Fruit fly (Drosophila melanogaster) whole organism, prepupa: ENCODE results near the gene eIF3a.

ENCODE experiments used
- Blimp-1 ChIP-seq: fragments of 200-800 bp; sonication (Bioruptor generic); optimal IDR thresholded peaks from 3 replicates; lab custom pipeline; 2017; ENCODE audit warnings: missing biosample characterization, missing genetic modification characterization, mild to moderate bottlenecking, moderate library complexity, missing genetic modification reagents
- CG10631 ChIP-seq: fragments of 200-800 bp; sonication (Bioruptor generic); optimal IDR thresholded peaks from 2 replicates; lab custom pipeline; 2016; ENCODE audit warnings: missing biosample characterization, missing genetic modification characterization
- CG10669 ChIP-seq: fragments of 200-800 bp; sonication (Bioruptor generic); optimal IDR thresholded peaks from 3 replicates; lab custom pipeline; 2018; ENCODE audit warnings: missing biosample characterization, mild to moderate bottlenecking, missing genetic modification characterization, moderate library complexity
- CG11294 ChIP-seq: fragments of 200-800 bp; sonication (Bioruptor generic); IDR thresholded peaks from 2 replicates; pipeline ENCODE4 v1.3.6; 2022; ENCODE audit warnings: missing biosample characterization, missing genetic modification characterization
- CG1621 ChIP-seq: fragments of 200-800 bp; sonication (Bioruptor generic); optimal IDR thresholded peaks from 3 replicates; lab custom pipeline; 2018; ENCODE audit warnings: missing biosample characterization, mild to moderate bottlenecking, missing genetic modification characterization
- CG16779 ChIP-seq: fragments of 200-800 bp; sonication (Bioruptor generic); optimal IDR thresholded peaks from 3 replicates; lab custom pipeline; 2017; ENCODE audit warnings: missing biosample characterization, mild to moderate bottlenecking, missing genetic modification characterization
- CG3032 ChIP-seq: fragments of 200-800 bp; optimal IDR thresholded peaks from 2 replicates; lab custom pipeline; 2019; ENCODE audit warnings: missing biosample characterization, mild to moderate bottlenecking, missing genetic modification characterization, moderate library complexity
- CG31627 ChIP-seq: fragments of 200-800 bp; sonication (Bioruptor generic); optimal IDR thresholded peaks from 3 replicates; lab custom pipeline; 2016; ENCODE audit warnings: missing biosample characterization, missing genetic modification characterization
- CG32006 ChIP-seq: fragments of 200-800 bp; sonication (Bioruptor generic); optimal IDR thresholded peaks from 3 replicates; lab custom pipeline; 2017; ENCODE audit warnings: missing biosample characterization, mild to moderate bottlenecking, missing genetic modification characterization
- CG34406 ChIP-seq: fragments of 200-800 bp; sonication (Bioruptor generic); optimal IDR thresholded peaks from 3 replicates; lab custom pipeline; 2016; ENCODE audit warnings: missing biosample characterization, missing genetic modification characterization
- CG6163 ChIP-seq: fragments of 200-800 bp; sonication (Bioruptor generic); IDR thresholded peaks from 3 replicates; pipeline ENCODE4 v1.3.6; 2022; ENCODE audit warnings: missing biosample characterization, missing genetic modification characterization
- CG6792 ChIP-seq: fragments of 200-800 bp; sonication (Bioruptor generic); optimal IDR thresholded peaks from 3 replicates; lab custom pipeline; 2016; ENCODE audit warnings: missing biosample characterization, missing genetic modification characterization
- CG6854 ChIP-seq: fragments of 200-800 bp; sonication (Bioruptor generic); optimal IDR thresholded peaks from 2 replicates; lab custom pipeline; 2017; ENCODE audit warnings: missing biosample characterization, mild to moderate bottlenecking, missing genetic modification characterization
- CG8119 ChIP-seq: fragments of 200-800 bp; sonication (Bioruptor generic); IDR thresholded peaks from 3 replicates; pipeline ENCODE4 v1.3.6; 2022; ENCODE audit warnings: missing biosample characterization, missing genetic modification characterization
- CG8632 ChIP-seq: fragments of 200-800 bp; sonication (Bioruptor generic); optimal IDR thresholded peaks from 3 replicates; lab custom pipeline; 2016; ENCODE audit warnings: missing biosample characterization, missing genetic modification characterization
- CG9139 ChIP-seq: fragments of 200-800 bp; sonication (Bioruptor generic); optimal IDR thresholded peaks from 3 replicates; lab custom pipeline; 2017; ENCODE audit warnings: missing biosample characterization, mild to moderate bottlenecking, missing genetic modification characterization
- Eip75B ChIP-seq: fragments of 200-800 bp; sonication (Bioruptor generic); optimal IDR thresholded peaks from 3 replicates; lab custom pipeline; 2016; ENCODE audit warnings: missing biosample characterization, missing genetic modification characterization
- Eip78C ChIP-seq: fragments of 200-800 bp; sonication (Bioruptor generic); peaks from one replicate; lab custom pipeline; 2016; ENCODE audit warnings: missing biosample characterization, missing genetic modification characterization
- Eip93F ChIP-seq: fragments of 200-800 bp; sonication (Bioruptor generic); optimal IDR thresholded peaks from 2 replicates; lab custom pipeline; 2016; ENCODE audit warnings: missing biosample characterization, mild to moderate bottlenecking, missing genetic modification characterization
- Ets21C ChIP-seq: fragments of 200-800 bp; sonication (Bioruptor generic); optimal IDR thresholded peaks from 3 replicates; lab custom pipeline; 2016; ENCODE audit warnings: missing biosample characterization, missing genetic modification characterization
- Gug ChIP-seq: fragments of 200-800 bp; sonication (Bioruptor generic); IDR thresholded peaks from 2 replicates; pipeline ENCODE4 v1.3.6; 2022; ENCODE audit warnings: missing biosample characterization, missing genetic modification characterization
- Hr38 ChIP-seq: sonication (Bioruptor generic); optimal IDR thresholded peaks from 2 replicates; lab custom pipeline; 2016; ENCODE audit warnings: missing biosample characterization, missing genetic modification characterization
- Met ChIP-seq: fragments of 200-800 bp; sonication (Bioruptor generic); optimal IDR thresholded peaks from 3 replicates; lab custom pipeline; 2016; ENCODE audit warnings: missing biosample characterization, missing genetic modification characterization
- Sox15 ChIP-seq: fragments of 200-800 bp; sonication (Bioruptor generic); optimal IDR thresholded peaks from 3 replicates; lab custom pipeline; 2016; ENCODE audit warnings: missing biosample characterization, missing genetic modification characterization
- achi ChIP-seq: fragments of 200-800 bp; sonication (Bioruptor generic); optimal IDR thresholded peaks from 3 replicates; lab custom pipeline; 2016; ENCODE audit warnings: missing biosample characterization, missing genetic modification characterization
- cyc ChIP-seq: fragments of 200-800 bp; sonication (Bioruptor generic); optimal IDR thresholded peaks from 3 replicates; lab custom pipeline; 2016; ENCODE audit warnings: missing biosample characterization, missing genetic modification characterization
- dsx ChIP-seq: fragments of 200-800 bp; optimal IDR thresholded peaks from 3 replicates; lab custom pipeline; 2019; ENCODE audit warnings: missing biosample characterization, mild to moderate bottlenecking, missing genetic modification characterization, moderate library complexity; ENCODE audit not compliant: poor library complexity, severe bottlenecking
- eg ChIP-seq: fragments of 200-800 bp; sonication (Bioruptor generic); IDR thresholded peaks from 3 replicates; pipeline ENCODE4 v1.3.6; 2022; ENCODE audit warnings: missing biosample characterization, missing genetic modification characterization
- esn ChIP-seq: fragments of 200-800 bp; sonication (Bioruptor generic); optimal IDR thresholded peaks from 2 replicates; lab custom pipeline; 2016; ENCODE audit warnings: missing biosample characterization, mild to moderate bottlenecking, missing genetic modification characterization, moderate library complexity
- fkh ChIP-seq: fragments of 200-800 bp; sonication (Bioruptor generic); optimal IDR thresholded peaks from 3 replicates; lab custom pipeline; 2017; ENCODE audit warnings: missing biosample characterization, mild to moderate bottlenecking, missing genetic modification characterization, moderate library complexity
- lz ChIP-seq: fragments of 200-800 bp; sonication (Bioruptor generic); optimal IDR thresholded peaks from 3 replicates; lab custom pipeline; 2016; ENCODE audit warnings: missing biosample characterization, missing genetic modification characterization
- pdm3 ChIP-seq: fragments of 200-800 bp; sonication (Bioruptor generic); optimal IDR thresholded peaks from 3 replicates; lab custom pipeline; 2016; ENCODE audit warnings: missing biosample characterization, missing genetic modification characterization
- salr ChIP-seq, 2 experiments: fragments of 200-800 bp; sonication (Bioruptor generic); optimal IDR thresholded peaks; 3 replicates each; lab custom pipeline; 2016 to 2018; ENCODE audit warnings: missing biosample characterization in 2 of 2, missing genetic modification characterization in 2 of 2, mild to moderate bottlenecking in 1 of 2
- svp ChIP-seq: fragments of 200-800 bp; sonication (Bioruptor generic); peaks from one replicate; lab custom pipeline; 2016; ENCODE audit warnings: missing biosample characterization, missing genetic modification characterization
- topi ChIP-seq: fragments of 200-800 bp; sonication (Bioruptor generic); optimal IDR thresholded peaks from 3 replicates; lab custom pipeline; 2016; ENCODE audit warnings: missing biosample characterization, missing genetic modification characterization
- vri ChIP-seq: fragments of 200-800 bp; sonication (Bioruptor generic); optimal IDR thresholded peaks from 3 replicates; lab custom pipeline; 2016; ENCODE audit warnings: missing biosample characterization, mild to moderate bottlenecking, missing genetic modification characterization

Gene eIF3a

dm6 chr3R:4403706-4404392 lies 29.8 kb downstream of the eIF3a start (continued):
- TF ChIP-seq Blimp-1 (GFP tag; lab: Kevin White, UChicago), result peak; percentile 94

DNA sequence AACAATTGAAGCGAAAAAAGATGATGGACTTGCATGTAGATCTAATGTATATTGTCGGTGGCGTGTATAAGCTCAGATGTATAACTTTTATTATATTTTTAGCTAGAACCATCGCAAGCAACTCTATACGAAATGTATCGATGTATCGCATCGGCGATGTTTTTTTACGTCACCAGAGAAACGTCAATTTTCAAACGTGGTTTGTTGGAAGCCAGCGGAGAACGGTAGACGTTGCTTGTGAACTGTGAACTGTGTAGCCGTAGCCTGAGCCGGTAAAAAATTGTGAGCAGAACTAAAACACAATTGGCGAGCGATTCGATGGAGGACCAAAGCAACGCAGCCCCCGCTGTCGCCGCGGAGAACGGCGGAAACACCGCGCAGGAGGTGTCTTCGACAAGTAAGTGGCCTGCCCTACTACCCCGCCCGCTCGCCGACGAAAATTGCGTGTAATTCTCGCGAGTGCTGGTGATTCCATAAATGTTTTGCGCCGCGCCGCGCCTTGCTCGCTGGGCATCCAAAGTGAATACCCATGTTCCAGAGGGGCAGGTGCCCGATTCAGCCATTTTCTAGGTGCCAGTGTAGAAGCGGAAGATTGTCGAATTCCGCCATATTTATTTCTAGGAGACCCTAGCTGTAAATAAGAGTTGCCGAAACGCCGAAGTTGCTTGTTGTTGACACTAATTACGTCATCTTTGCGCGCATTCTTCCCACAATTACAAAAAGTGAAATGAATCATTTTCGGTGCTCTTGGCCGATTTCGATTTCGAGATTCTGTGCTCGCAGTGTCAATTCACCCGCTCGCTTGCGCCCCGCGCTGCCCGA lies 30.6 kb downstream of the eIF3a start, which contains the start of gene lost:
Gene lost (plus strand): TSS at position 193 of the 822 bp plus-strand sequence.
- TF ChIP-seq salr (GFP tag; optimal IDR thresholded peaks at IDR 0.05; lab: Kevin White, UChicago), result no peak
- no peak for TF ChIP-seq Ets21C (GFP tag; lab: Kevin White, UChicago)
- TF ChIP-seq eg (GFP tag; lab: Robert Waterston, UW), result peak; percentile 51; the same call in 1 of the 3 replicates
- peak; percentile 7 for TF ChIP-seq CG16779
- TF ChIP-seq CG34406, result no peak
- TF ChIP-seq Eip93F (GFP tag; lab: Kevin White, UChicago), result peak; percentile 15
- peak; percentile 21 for TF ChIP-seq CG10631
- TF ChIP-seq cyc, result no peak
- TF ChIP-seq Eip78C, result peak; percentile 65
- no peak for TF ChIP-seq Gug
- TF ChIP-seq CG10669 (GFP tag; lab: Kevin White, UChicago), result no peak
- TF ChIP-seq esn, result peak; percentile 17
- peak; percentile 92 for TF ChIP-seq svp
- no peak for TF ChIP-seq CG31627 (GFP tag; lab: Kevin White, UChicago)
- no peak for TF ChIP-seq pdm3 (GFP tag; lab: Kevin White, UChicago)
- 0 out of 3 replicates have a peak, but pooled peaks have one; percentile 27 for TF ChIP-seq CG8119 (GFP tag; lab: Robert Waterston, UW)
- peak; percentile 99 for TF ChIP-seq achi (GFP tag; lab: Kevin White, UChicago)
- TF ChIP-seq CG9139, result peak; percentile 7
- TF ChIP-seq topi, result peak; percentile 22
- TF ChIP-seq CG6163 (GFP tag; lab: Robert Waterston, UW), result peak; percentile 59; the same call in 2 of the 3 replicates
- TF ChIP-seq dsx (GFP tag; lab: Kevin White, UChicago), result peak; percentile 49
- TF ChIP-seq fkh, result peak; percentile 64
- peak; percentile 26 for TF ChIP-seq Met (GFP tag; lab: Kevin White, UChicago)
- TF ChIP-seq lz (GFP tag; lab: Kevin White, UChicago), result peak; percentile 35
- peak; percentile 8 for TF ChIP-seq vri (GFP tag; lab: Kevin White, UChicago)
- peak; percentile 27 for TF ChIP-seq CG1621

DNA sequence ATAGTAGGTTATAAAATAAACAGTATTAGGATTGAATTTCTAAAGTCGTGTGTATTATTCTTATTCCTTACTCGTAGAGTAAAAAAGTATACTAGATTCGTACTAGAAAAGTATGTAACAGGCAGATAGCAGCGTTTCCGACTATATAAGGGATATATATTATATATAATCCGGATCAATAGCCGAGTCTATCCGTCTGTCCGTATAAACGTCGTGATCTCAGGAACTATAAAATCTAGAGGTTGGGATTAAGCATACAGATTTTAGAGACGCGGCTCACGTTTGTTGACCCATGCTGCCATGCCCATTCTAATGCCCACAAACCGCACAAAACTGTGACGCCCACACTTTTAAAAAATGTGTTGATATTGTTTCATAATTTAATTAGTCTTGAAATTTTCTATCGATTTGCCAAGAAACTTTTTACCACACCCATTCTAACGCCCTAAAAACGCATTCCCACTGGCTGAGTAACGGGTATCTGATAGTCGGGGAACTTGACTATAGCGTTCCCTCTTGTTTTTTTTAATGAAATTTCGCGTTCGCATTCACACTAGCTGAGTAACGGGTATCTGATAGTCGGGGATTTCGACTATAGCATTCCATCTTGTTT lies 31.6 kb downstream of the eIF3a start, which contains the start of gene CG9853:
Gene CG9853 (minus strand): TSS at position 51 of the 613 bp plus-strand sequence.
- no peak for TF ChIP-seq CG3032 (tag; lab: Kevin White, UChicago)
- TF ChIP-seq eg (GFP tag; lab: Robert Waterston, UW), result no peak
- TF ChIP-seq CG6792, result no peak
- no peak for TF ChIP-seq CG8119 (GFP tag; lab: Robert Waterston, UW)
- no peak for TF ChIP-seq CG8632
- TF ChIP-seq cyc, result no peak
- no peak for TF ChIP-seq CG32006 (GFP tag; lab: Kevin White, UChicago)
- TF ChIP-seq Eip75B, result no peak
- no peak for TF ChIP-seq Hr38 (GFP tag; lab: Kevin White, UChicago)
- no peak for TF ChIP-seq CG6854 (GFP tag; lab: Kevin White, UChicago)
- no peak for TF ChIP-seq CG31627 (GFP tag; lab: Kevin White, UChicago)
- TF ChIP-seq Eip78C, result no peak
- TF ChIP-seq CG11294 (GFP tag; lab: Robert Waterston, UW), result no peak
- TF ChIP-seq Sox15, result no peak
- no peak for TF ChIP-seq CG1621
- TF ChIP-seq topi, result no peak
- TF ChIP-seq, all 60 proteins: peak for 0
